Comparison of ENCODE assay signal across 4 worm cellular contexts in the genomic region with DNA sequence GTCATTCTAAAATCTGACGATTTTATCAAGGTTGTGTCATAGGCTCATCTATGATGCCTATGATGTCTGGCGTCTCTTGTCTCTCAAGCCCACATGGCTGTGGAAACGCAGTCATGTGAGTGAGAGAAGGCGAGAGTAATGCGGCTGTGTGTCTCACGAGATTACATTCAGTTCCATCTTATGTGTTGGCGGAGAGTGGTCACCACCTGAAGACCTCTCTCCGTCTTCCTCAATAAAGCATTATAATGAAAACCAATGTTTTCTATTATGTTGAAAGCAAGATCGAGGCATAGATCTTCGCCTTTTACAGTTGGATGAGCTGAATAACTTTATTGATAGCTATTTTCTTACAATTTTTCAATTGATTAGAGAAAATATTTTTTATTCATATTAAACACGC.
A peak's percentile ranks its signal among the peaks of the same experiment; 100 is the strongest.
TF ChIP-seq lines count a peak whose summit lies in the region.
"Not testable (repeated sequence)": the region's sequence is repeated elsewhere in the genome, so short reads cannot be mapped to it uniquely, and the experiment has no call there.

No protein-coding gene starts in this region.

TF ChIP-seq in whole organism, L2 larva, 48 proteins besides CTCF, POLR2A, EP300 and RAD21:
- TF ChIP-seq unc-55 (GFP tag; optimal IDR thresholded peaks at IDR 0.05; lab: Kevin White, UChicago), result peak; percentile 61
- peak; percentile 82 for TF ChIP-seq C34F6.9 (tag; optimal IDR thresholded peaks at IDR 0.05; lab: Kevin White, UChicago)
- TF ChIP-seq sma-3 (GFP tag; optimal IDR thresholded peaks at IDR 0.05; lab: Kevin White, UChicago), result peak; percentile 27
- TF ChIP-seq blmp-1 (tag; optimal IDR thresholded peaks at IDR 0.05; lab: Kevin White, UChicago; ENCODE audit: insufficient read depth), result peak; percentile 15
- peak; percentile 13 for TF ChIP-seq lin-13 (GFP tag; optimal IDR thresholded peaks at IDR 0.05; lab: Kevin White, UChicago)
- TF ChIP-seq ama-1 (optimal IDR thresholded peaks at IDR 0.05; lab: Kevin White, UChicago), result peak; percentile 65
- TF ChIP-seq mdl-1 (tag; optimal IDR thresholded peaks at IDR 0.05; lab: Kevin White, UChicago), result peak; percentile 43 to 65
- peak; percentile 53 for TF ChIP-seq fos-1 (tag; optimal IDR thresholded peaks at IDR 0.05; lab: Kevin White, UChicago)
- peak; percentile 54 for TF ChIP-seq crh-2 (tag; optimal IDR thresholded peaks at IDR 0.05; lab: Kevin White, UChicago)
- TF ChIP-seq sma-9 (GFP tag; optimal IDR thresholded peaks at IDR 0.05; lab: Kevin White, UChicago), result peak; percentile 34
- TF ChIP-seq sma-9 (tag; optimal IDR thresholded peaks at IDR 0.05; lab: Kevin White, UChicago), result not testable (repeated sequence)
- peak; percentile 20 for TF ChIP-seq mab-5 (tag; optimal IDR thresholded peaks at IDR 0.05; lab: Kevin White, UChicago)
- peak; percentile 55 for TF ChIP-seq F13H6.1 (tag; optimal IDR thresholded peaks at IDR 0.05; lab: Kevin White, UChicago)
- TF ChIP-seq lsy-2 (tag; optimal IDR thresholded peaks at IDR 0.05; lab: Kevin White, UChicago), result peak in 1 of 2 experiments; percentile 50
- peak; percentile 57 for TF ChIP-seq nhr-21 (tag; optimal IDR thresholded peaks at IDR 0.05; lab: Kevin White, UChicago)
- TF ChIP-seq nhr-129 (tag; optimal IDR thresholded peaks at IDR 0.05; lab: Kevin White, UChicago), result peak; percentile 86
- TF ChIP-seq nhr-6 (tag; optimal IDR thresholded peaks at IDR 0.05; lab: Kevin White, UChicago), result peak; percentile 21

TF ChIP-seq in whole organism, L4 larva, 104 proteins besides CTCF, POLR2A, EP300 and RAD21 (continues in another document):
- TF ChIP-seq hlh-30 (tag; optimal IDR thresholded peaks at IDR 0.05; lab: Kevin White, UChicago; ENCODE audit: insufficient read depth), result peak; percentile 97
- TF ChIP-seq nhr-11 (tag; optimal IDR thresholded peaks at IDR 0.05; lab: Kevin White, UChicago), result peak; percentile 39
- TF ChIP-seq saeg-2 (GFP tag; IDR thresholded peaks at IDR 0.05; lab: Robert Waterston, UW), result 0 out of 2 replicates have a peak, but pooled peaks have one; percentile 44
- TF ChIP-seq T20F7.1 (GFP tag; optimal IDR thresholded peaks at IDR 0.05; lab: Kevin White, UChicago), result peak; percentile 63
- peak; percentile 80 for TF ChIP-seq hlh-11 (tag; optimal IDR thresholded peaks at IDR 0.05; lab: Kevin White, UChicago)
- TF ChIP-seq dve-1 (tag; optimal IDR thresholded peaks at IDR 0.05; lab: Kevin White, UChicago; ENCODE audit: insufficient read depth), result peak; percentile 62
- TF ChIP-seq mep-1 (tag; optimal IDR thresholded peaks at IDR 0.05; lab: Kevin White, UChicago), result peak; percentile 36
- 0 out of 2 replicates have a peak, but pooled peaks have one; percentile 25 for TF ChIP-seq madf-9 (GFP tag; conservative IDR thresholded peaks at IDR 0.05; lab: Robert Waterston, UW)
- TF ChIP-seq hmg-1.1 (GFP tag; IDR thresholded peaks at IDR 0.05; lab: Robert Waterston, UW), result peak; percentile 84; the same call in 1 of the 2 replicates
- TF ChIP-seq mdl-1 (tag; optimal IDR thresholded peaks at IDR 0.05; lab: Kevin White, UChicago), result peak; percentile 51 to 90
- peak in 1 of 2 experiments; percentile 17 for TF ChIP-seq hif-1 (tag; optimal IDR thresholded peaks at IDR 0.05; lab: Kevin White, UChicago)
- peak in 1 of 2 experiments; percentile 96 for TF ChIP-seq unc-62 (GFP tag; optimal IDR thresholded peaks at IDR 0.05 in 1 of 2; lab: Kevin White, UChicago)
- not testable (repeated sequence) for TF ChIP-seq unc-62 (tag; optimal IDR thresholded peaks at IDR 0.05; lab: Kevin White, UChicago)
- peak; percentile 33 for TF ChIP-seq nhr-28 (tag; optimal IDR thresholded peaks at IDR 0.05; lab: Kevin White, UChicago)
- TF ChIP-seq mxl-3 (GFP tag; optimal IDR thresholded peaks at IDR 0.05; lab: Kevin White, UChicago), result peak; percentile 69
- peak; percentile 51 for TF ChIP-seq lin-38 (GFP tag; IDR thresholded peaks at IDR 0.05; lab: Robert Waterston, UW)
- 0 out of 2 replicates have a peak, but pooled peaks have one; percentile 44 for TF ChIP-seq mxl-2 (GFP tag; conservative IDR thresholded peaks at IDR 0.05; lab: Robert Waterston, UW)
- TF ChIP-seq lsy-2 (tag; optimal IDR thresholded peaks at IDR 0.05; lab: Kevin White, UChicago), result peak in 1 of 2 experiments; percentile 40
- peak; percentile 66 for TF ChIP-seq dmd-6 (GFP tag; IDR thresholded peaks at IDR 0.05; lab: Robert Waterston, UW)
- 0 out of 2 replicates have a peak, but pooled peaks have one; percentile 43 for TF ChIP-seq daf-19 (GFP tag; conservative IDR thresholded peaks at IDR 0.05; lab: Robert Waterston, UW)

TF ChIP-seq in whole organism, late embryonic, 69 proteins besides CTCF, POLR2A, EP300 and RAD21:
- peak; percentile 16 for TF ChIP-seq unc-42 (tag; optimal IDR thresholded peaks at IDR 0.05; lab: Kevin White, UChicago)
- peak; percentile 24 for TF ChIP-seq tbx-2 (tag; optimal IDR thresholded peaks at IDR 0.05; lab: Kevin White, UChicago)
- peak; percentile 40 for TF ChIP-seq ceh-18 (tag; optimal IDR thresholded peaks at IDR 0.05; lab: Kevin White, UChicago)
- 0 out of 2 replicates have a peak, but pooled peaks have one; percentile 43 for TF ChIP-seq sox-2 (GFP tag; IDR thresholded peaks at IDR 0.05; lab: Robert Waterston, UW)
- peak; percentile 4 for TF ChIP-seq elt-2 (tag; optimal IDR thresholded peaks at IDR 0.05; lab: Kevin White, UChicago)
- peak; percentile 27 for TF ChIP-seq nfya-1 (tag; optimal IDR thresholded peaks at IDR 0.05; lab: Kevin White, UChicago)
- TF ChIP-seq ceh-31 (tag; optimal IDR thresholded peaks at IDR 0.05; lab: Kevin White, UChicago), result peak; percentile 44
- TF ChIP-seq hlh-30 (tag; optimal IDR thresholded peaks at IDR 0.05; lab: Kevin White, UChicago; ENCODE audit: insufficient read depth), result peak; percentile 93
TF ChIP-seq in whole organism, late embryonic: peak in this region for 8; not testable (repeated sequence) for 61.

TF ChIP-seq in whole organism, mixed stage, embryonic, 35 proteins besides CTCF, POLR2A, EP300 and RAD21:
- TF ChIP-seq ces-1 (GFP tag; optimal IDR thresholded peaks at IDR 0.05; lab: Kevin White, UChicago) (peak; percentile 12), mep-1 (tag; optimal IDR thresholded peaks at IDR 0.05; lab: Kevin White, UChicago) (peak; percentile 26), unc-62 (GFP tag; optimal IDR thresholded peaks at IDR 0.05; lab: Kevin White, UChicago) (peak; percentile 43)
